Worm (Caenorhabditis elegans) whole organism, L2 larva: Measurements from ENCODE around the gene F40A3.1.

Experiments used
- C34F6.9 ChIP-seq: fragments of 150-350 bp; optimal IDR thresholded peaks from 2 replicates; lab custom pipeline; 2014; ENCODE audit warnings: missing biosample characterization, missing genetic modification characterization
- R02D3.7 ChIP-seq: fragments of 150-350 bp; optimal IDR thresholded peaks from 2 replicates; lab custom pipeline; 2014; ENCODE audit warnings: missing biosample characterization, missing genetic modification characterization
- ZK546.5 ChIP-seq: sonication (generic microtip); optimal IDR thresholded peaks from 2 replicates; lab custom pipeline; 2017; ENCODE audit warnings: missing biosample characterization, missing genetic modification characterization
- alr-1 ChIP-seq: fragments of 150-350 bp; optimal IDR thresholded peaks from 2 replicates; lab custom pipeline; 2014; ENCODE audit warnings: missing biosample characterization, missing genetic modification characterization
- aly-2 ChIP-seq: fragments of 150-350 bp; optimal IDR thresholded peaks from 2 replicates; lab custom pipeline; 2014; ENCODE audit warnings: missing biosample characterization, missing genetic modification characterization
- ama-1 ChIP-seq: fragments of 150-350 bp; optimal IDR thresholded peaks from 2 replicates; lab custom pipeline; 2018; ENCODE audit warnings: inconsistent platforms
- blmp-1 ChIP-seq: sonication (generic microtip); optimal IDR thresholded peaks from 2 replicates; lab custom pipeline; 2017; ENCODE audit warnings: missing genetic modification characterization, mild to moderate bottlenecking, missing compliant biosample characterization, antibody characterized with exemption, moderate library complexity; ENCODE audit not compliant: insufficient read depth
- ceh-16 ChIP-seq: fragments of 150-350 bp; optimal IDR thresholded peaks from 2 replicates; lab custom pipeline; 2014; ENCODE audit warnings: missing biosample characterization, missing genetic modification characterization
- ceh-82 ChIP-seq: fragments of 150-350 bp; optimal IDR thresholded peaks from 2 replicates; lab custom pipeline; 2014; ENCODE audit warnings: missing biosample characterization, missing genetic modification characterization
- crh-2 ChIP-seq: sonication (generic microtip); optimal IDR thresholded peaks from 2 replicates; lab custom pipeline; 2017; ENCODE audit warnings: missing biosample characterization, missing genetic modification characterization
- dmd-4 ChIP-seq: sonication (generic microtip); optimal IDR thresholded peaks from 2 replicates; lab custom pipeline; 2017; ENCODE audit warnings: missing biosample characterization, missing genetic modification characterization
- egl-27 ChIP-seq: sonication (generic microtip); optimal IDR thresholded peaks from 3 replicates; lab custom pipeline; 2017; ENCODE audit warnings: missing biosample characterization, missing genetic modification reagents, missing genetic modification characterization
- elt-1 ChIP-seq: fragments of 150-350 bp; optimal IDR thresholded peaks from 2 replicates; lab custom pipeline; 2014; ENCODE audit warnings: missing biosample characterization, missing genetic modification characterization
- gmeb-1 ChIP-seq: fragments of 150-350 bp; optimal IDR thresholded peaks from 2 replicates; lab custom pipeline; 2014; ENCODE audit warnings: missing biosample characterization, missing genetic modification characterization
- lin-11 ChIP-seq: fragments of 150-350 bp; sonication (generic microtip); optimal IDR thresholded peaks from 2 replicates; lab custom pipeline; 2014; ENCODE audit warnings: missing biosample characterization, missing genetic modification characterization, inconsistent platforms, mixed read lengths
- lin-13 ChIP-seq: fragments of 150-350 bp; optimal IDR thresholded peaks from 2 replicates; lab custom pipeline; 2014; ENCODE audit warnings: missing biosample characterization, missing genetic modification reagents, missing genetic modification characterization
- mab-5 ChIP-seq: fragments of 150-350 bp; optimal IDR thresholded peaks from 2 replicates; lab custom pipeline; 2014; ENCODE audit warnings: missing biosample characterization, missing genetic modification characterization
- mdl-1 ChIP-seq, 2 experiments: fragments of 150-350 bp in 1 of 2; sonication (generic microtip) in 1 of 2; optimal IDR thresholded peaks; 2 replicates each; lab custom pipeline; 2017; ENCODE audit warnings: missing biosample characterization in 2 of 2, missing genetic modification characterization in 2 of 2
- nhr-10 ChIP-seq: sonication (generic microtip); optimal IDR thresholded peaks from 2 replicates; lab custom pipeline; 2017; ENCODE audit warnings: missing biosample characterization, missing genetic modification characterization
- nhr-11 ChIP-seq: fragments of 150-350 bp; optimal IDR thresholded peaks from 2 replicates; lab custom pipeline; 2014; ENCODE audit warnings: missing biosample characterization, missing genetic modification characterization
- nhr-12 ChIP-seq: fragments of 150-350 bp; optimal IDR thresholded peaks from 2 replicates; lab custom pipeline; 2014; ENCODE audit warnings: missing biosample characterization, missing genetic modification characterization
- nhr-129 ChIP-seq: fragments of 150-350 bp; optimal IDR thresholded peaks from 2 replicates; lab custom pipeline; 2014; ENCODE audit warnings: missing biosample characterization, missing genetic modification characterization
- nhr-21 ChIP-seq: fragments of 150-350 bp; optimal IDR thresholded peaks from 2 replicates; lab custom pipeline; 2014; ENCODE audit warnings: missing biosample characterization, missing genetic modification characterization
- nhr-23 ChIP-seq: fragments of 150-350 bp; optimal IDR thresholded peaks from 2 replicates; lab custom pipeline; 2014; ENCODE audit warnings: missing biosample characterization, missing genetic modification reagents, missing genetic modification characterization
- nhr-237 ChIP-seq: fragments of 150-350 bp; optimal IDR thresholded peaks from 2 replicates; lab custom pipeline; 2014; ENCODE audit warnings: missing biosample characterization, missing genetic modification characterization
- nhr-6 ChIP-seq: fragments of 150-350 bp; optimal IDR thresholded peaks from 2 replicates; lab custom pipeline; 2014; ENCODE audit warnings: missing biosample characterization, missing genetic modification characterization
- nhr-77 ChIP-seq: fragments of 150-350 bp; optimal IDR thresholded peaks from 2 replicates; lab custom pipeline; 2014; ENCODE audit warnings: missing biosample characterization, missing genetic modification characterization
- peb-1 ChIP-seq: fragments of 150-350 bp; optimal IDR thresholded peaks from 2 replicates; lab custom pipeline; 2014; ENCODE audit warnings: missing biosample characterization, missing genetic modification characterization
- sem-4 ChIP-seq: fragments of 150-350 bp; optimal IDR thresholded peaks from 2 replicates; lab custom pipeline; 2014; ENCODE audit warnings: missing biosample characterization, missing genetic modification reagents, missing genetic modification characterization
- skn-1 ChIP-seq: sonication (generic microtip); optimal IDR thresholded peaks from 2 replicates; lab custom pipeline; 2017; ENCODE audit warnings: missing biosample characterization, missing genetic modification characterization
- sma-3 ChIP-seq: sonication (generic microtip); optimal IDR thresholded peaks from 2 replicates; lab custom pipeline; 2016; ENCODE audit warnings: missing genetic modification reagents, missing genetic modification characterization, missing compliant biosample characterization
- sma-9 ChIP-seq, 2 experiments: fragments of 150-350 bp in 1 of 2; sonication (generic microtip) in 1 of 2; optimal IDR thresholded peaks; 2 replicates each; lab custom pipeline; 2014 to 2016; ENCODE audit warnings: missing genetic modification characterization in 2 of 2, mild to moderate bottlenecking in 1 of 2, missing biosample characterization in 1 of 2, missing compliant biosample characterization in 1 of 2, missing genetic modification reagents in 1 of 2, moderate library complexity in 1 of 2
- snpc-4 ChIP-seq: fragments of 150-350 bp; optimal IDR thresholded peaks from 2 replicates; lab custom pipeline; 2014; ENCODE audit warnings: missing biosample characterization, missing genetic modification characterization
- unc-39 ChIP-seq: fragments of 150-350 bp; optimal IDR thresholded peaks from 2 replicates; lab custom pipeline; 2014; ENCODE audit warnings: missing biosample characterization, missing genetic modification characterization
- unc-55 ChIP-seq: fragments of 150-350 bp; sonication (generic microtip); optimal IDR thresholded peaks from 3 replicates; lab custom pipeline; 2014; ENCODE audit warnings: missing biosample characterization, missing genetic modification reagents, missing genetic modification characterization
- unc-62 ChIP-seq: fragments of 150-350 bp; optimal IDR thresholded peaks from 2 replicates; lab custom pipeline; 2014; ENCODE audit warnings: missing biosample characterization, missing genetic modification reagents, missing genetic modification characterization
- zag-1 ChIP-seq: fragments of 150-350 bp; optimal IDR thresholded peaks from 2 replicates; lab custom pipeline; 2014; ENCODE audit warnings: missing biosample characterization, missing genetic modification characterization
- ztf-1 ChIP-seq: fragments of 200-800 bp; sonication (Bioruptor generic); conservative IDR thresholded peaks from 2 replicates; pipeline ENCODE4 v1.3.6; 2022; ENCODE audit warnings: missing genetic modification characterization, missing compliant biosample characterization
- ztf-11 ChIP-seq: sonication (generic microtip); optimal IDR thresholded peaks from 2 replicates; lab custom pipeline; 2017; ENCODE audit warnings: missing biosample characterization, missing genetic modification characterization
- ztf-4 ChIP-seq: fragments of 150-350 bp; optimal IDR thresholded peaks from 2 replicates; lab custom pipeline; 2014; ENCODE audit warnings: missing biosample characterization, missing genetic modification characterization

F40A3.1 gene

ce11 chrV:7925483-7925882 is 34.2 kb downstream of the F40A3.1 start, which contains the start of gene srsx-7:
Gene srsx-7, plus strand, starts transcription at chrV:7925783.
- no peak for TF ChIP-seq alr-1
- no peak for TF ChIP-seq mdl-1 (tag; optimal IDR thresholded peaks at IDR 0.05; lab: Kevin White, UChicago)
- no peak for TF ChIP-seq dmd-4 (tag; lab: Kevin White, UChicago)
- no peak for TF ChIP-seq gmeb-1 (tag; lab: Kevin White, UChicago)
- TF ChIP-seq nhr-21 (tag; lab: Kevin White, UChicago), result no peak
- TF ChIP-seq aly-2 (tag; lab: Kevin White, UChicago), result no peak
- TF ChIP-seq zag-1 (tag; lab: Kevin White, UChicago), result no peak

ce11 chrV:7926784-7927183 is 35.5 kb downstream of the F40A3.1 start, which contains the start of gene srsx-6:
Gene srsx-6, plus strand, starts transcription at chrV:7927084.
- no peak for TF ChIP-seq blmp-1 (tag; lab: Kevin White, UChicago)
- TF ChIP-seq R02D3.7, result no peak
- no peak for TF ChIP-seq alr-1
- no peak for TF ChIP-seq sma-3 (GFP tag; lab: Kevin White, UChicago)
- no peak for TF ChIP-seq unc-62 (GFP tag; lab: Kevin White, UChicago)
- no peak for TF ChIP-seq nhr-12 (tag; lab: Kevin White, UChicago)
- TF ChIP-seq nhr-21 (tag; lab: Kevin White, UChicago), result no peak

- TF ChIP-seq unc-39 (tag; lab: Kevin White, UChicago) (no peak), sem-4 (tag; lab: Kevin White, UChicago) (no peak), ama-1 (no peak), nhr-21 (tag; lab: Kevin White, UChicago) (no peak), unc-55 (no peak), elt-1 (tag; lab: Kevin White, UChicago) (no peak), nhr-129 (no peak), skn-1 (tag; lab: Kevin White, UChicago) (no peak), C34F6.9 (tag; lab: Kevin White, UChicago) (no peak), nhr-11 (no peak), sma-9 (GFP tag; optimal IDR thresholded peaks at IDR 0.05; lab: Kevin White, UChicago) (no peak), sma-9 (tag; optimal IDR thresholded peaks at IDR 0.05; lab: Kevin White, UChicago) (no peak), crh-2 (tag; lab: Kevin White, UChicago) (no peak), peb-1 (tag; lab: Kevin White, UChicago) (no peak), lin-11 (tag; lab: Kevin White, UChicago) (no peak), nhr-6 (tag; lab: Kevin White, UChicago) (no peak), snpc-4 (no peak)
Measured at ce11 chrV:7928660-7929059, 37.3 kb downstream of the F40A3.1 start, which contains the start of gene srsx-5. Gene srsx-5, plus strand, starts transcription at chrV:7928960.

- TF ChIP-seq ZK546.5 (no peak), nhr-10 (tag; lab: Kevin White, UChicago) (no peak), ceh-82 (tag; lab: Kevin White, UChicago) (no peak), zag-1 (tag; lab: Kevin White, UChicago) (no peak), dmd-4 (tag; lab: Kevin White, UChicago) (no peak), ceh-16 (no peak), mab-5 (tag; lab: Kevin White, UChicago) (no peak), ztf-4 (tag; lab: Kevin White, UChicago) (no peak), nhr-237 (no peak), ztf-11 (tag; lab: Kevin White, UChicago) (no peak), ama-1 (no peak), nhr-77 (tag; lab: Kevin White, UChicago) (no peak), R02D3.7 (no peak), aly-2 (tag; lab: Kevin White, UChicago) (no peak), lin-13 (GFP tag; lab: Kevin White, UChicago) (no peak), crh-2 (tag; lab: Kevin White, UChicago) (no peak), ztf-1 (no peak), egl-27 (tag; lab: Kevin White, UChicago) (no peak), nhr-23 (no peak)
Measured at ce11 chrV:7932998-7933397, 41.7 kb downstream of the F40A3.1 start, which contains the start of gene ncx-10. Gene ncx-10, minus strand, starts transcription at chrV:7933098.
